Fruit fly (Drosophila melanogaster) whole organism, embryonic: ENCODE results near the gene CG12589.

Source experiments
- Ada2b ChIP-seq: fragments of 200-800 bp; sonication (Bioruptor generic); IDR thresholded peaks from 2 replicates; pipeline ENCODE4 v1.3.6; 2022; ENCODE audit warnings: missing biosample characterization, missing genetic modification characterization
- Atf3 ChIP-seq: fragments of 200-800 bp; sonication (Bioruptor generic); optimal IDR thresholded peaks from 3 replicates; lab custom pipeline; 2016; ENCODE audit warnings: missing biosample characterization, missing genetic modification characterization
- BEAF-32 ChIP-seq: fragments of 200-800 bp; sonication (Bioruptor generic); optimal IDR thresholded peaks from 3 replicates; lab custom pipeline; 2017; ENCODE audit warnings: missing biosample characterization, missing genetic modification characterization, mild to moderate bottlenecking, moderate library complexity, missing genetic modification reagents
- Bdp1 ChIP-seq: fragments of 200-800 bp; sonication (Bioruptor generic); optimal IDR thresholded peaks from 3 replicates; lab custom pipeline; 2016; ENCODE audit warnings: missing biosample characterization, missing genetic modification characterization
- CG10431 ChIP-seq: fragments of 200-800 bp; sonication (Bioruptor generic); optimal IDR thresholded peaks from 3 replicates; lab custom pipeline; 2018; ENCODE audit warnings: missing biosample characterization, mild to moderate bottlenecking, missing genetic modification characterization
- CG10654 ChIP-seq: fragments of 200-800 bp; sonication (Bioruptor generic); optimal IDR thresholded peaks from 2 replicates; lab custom pipeline; 2016; ENCODE audit warnings: missing biosample characterization, missing genetic modification characterization
- CG11398 ChIP-seq: fragments of 200-800 bp; sonication (Bioruptor generic); optimal IDR thresholded peaks from 2 replicates; lab custom pipeline; 2016; ENCODE audit warnings: missing biosample characterization, missing genetic modification characterization
- CG11696 ChIP-seq: fragments of 200-800 bp; sonication (Bioruptor generic); IDR thresholded peaks from 2 replicates; pipeline ENCODE4 v1.3.6; 2022; ENCODE audit warnings: missing biosample characterization, missing genetic modification characterization
- CG14014 ChIP-seq: fragments of 200-800 bp; sonication (Bioruptor generic); IDR thresholded peaks from 2 replicates; pipeline ENCODE4 v1.3.6; 2022; ENCODE audit warnings: missing biosample characterization, missing genetic modification characterization
- CG15269 ChIP-seq: fragments of 200-800 bp; sonication (Bioruptor generic); optimal IDR thresholded peaks from 2 replicates; lab custom pipeline; 2018; ENCODE audit warnings: missing biosample characterization, mild to moderate bottlenecking, missing genetic modification characterization, moderate library complexity
- CG16779 ChIP-seq: fragments of 200-800 bp; sonication (Bioruptor generic); IDR thresholded peaks from 2 replicates; pipeline ENCODE4 v1.3.6; 2022; ENCODE audit warnings: missing biosample characterization, missing genetic modification characterization
- CG16813 ChIP-seq: fragments of 200-800 bp; sonication (Bioruptor generic); IDR thresholded peaks from 3 replicates; pipeline ENCODE4 v1.3.6; 2022; ENCODE audit warnings: missing biosample characterization, missing genetic modification characterization; ENCODE audit not compliant: partially characterized antibody
- CG17912 ChIP-seq: fragments of 200-800 bp; sonication (Bioruptor generic); optimal IDR thresholded peaks from 2 replicates; lab custom pipeline; 2018; ENCODE audit warnings: missing biosample characterization, mild to moderate bottlenecking, missing genetic modification characterization
- CG2678 ChIP-seq: fragments of 200-800 bp; sonication (Bioruptor generic); optimal IDR thresholded peaks from 3 replicates; lab custom pipeline; 2019; ENCODE audit warnings: missing biosample characterization, mild to moderate bottlenecking, missing genetic modification characterization, moderate library complexity
- CG2712 ChIP-seq: fragments of 200-800 bp; optimal IDR thresholded peaks from 3 replicates; lab custom pipeline; 2019; ENCODE audit warnings: missing biosample characterization, mild to moderate bottlenecking, missing genetic modification characterization, moderate library complexity
- CG3065 ChIP-seq: fragments of 200-800 bp; sonication (Bioruptor generic); optimal IDR thresholded peaks from 2 replicates; lab custom pipeline; 2016; ENCODE audit warnings: missing biosample characterization, missing genetic modification characterization
- CG32772 ChIP-seq: fragments of 200-800 bp; sonication (Bioruptor generic); IDR thresholded peaks from 2 replicates; pipeline ENCODE4 v1.3.6; 2022; ENCODE audit warnings: missing biosample characterization, missing genetic modification characterization
- CG5180 ChIP-seq: fragments of 200-800 bp; sonication (Bioruptor generic); optimal IDR thresholded peaks from 3 replicates; lab custom pipeline; 2017; ENCODE audit warnings: missing biosample characterization, missing genetic modification characterization, mild to moderate bottlenecking, moderate library complexity, missing genetic modification reagents
- CG5953 ChIP-seq: fragments of 200-800 bp; sonication (Bioruptor generic); IDR thresholded peaks from 2 replicates; pipeline ENCODE4 v1.3.6; 2022; ENCODE audit warnings: missing biosample characterization, missing genetic modification characterization
- CG6254 ChIP-seq: fragments of 200-800 bp; sonication (Bioruptor generic); optimal IDR thresholded peaks from 3 replicates; lab custom pipeline; 2017; ENCODE audit warnings: mild to moderate bottlenecking, missing biosample characterization, missing genetic modification reagents, missing genetic modification characterization
- CG6272 ChIP-seq: fragments of 200-800 bp; sonication (Bioruptor generic); IDR thresholded peaks from 2 replicates; pipeline ENCODE4 v1.3.6; 2022; ENCODE audit warnings: missing biosample characterization, missing genetic modification characterization
- CG9437 ChIP-seq: fragments of 200-800 bp; sonication (Bioruptor generic); optimal IDR thresholded peaks from 2 replicates; lab custom pipeline; 2018; ENCODE audit warnings: missing biosample characterization, mild to moderate bottlenecking, missing genetic modification characterization
- CG9609 ChIP-seq: fragments of 200-800 bp; sonication (Bioruptor generic); optimal IDR thresholded peaks from 3 replicates; lab custom pipeline; 2016; ENCODE audit warnings: missing biosample characterization, missing genetic modification characterization
- Doc3 ChIP-seq: fragments of 200-800 bp; sonication (Bioruptor generic); IDR thresholded peaks from 3 replicates; pipeline ENCODE4 v1.3.6; 2022; ENCODE audit warnings: missing biosample characterization, missing genetic modification characterization; ENCODE audit not compliant: partially characterized antibody
- Dref ChIP-seq: fragments of 200-800 bp; sonication (Bioruptor generic); IDR thresholded peaks from 2 replicates; pipeline ENCODE4 v1.3.6; 2022; ENCODE audit warnings: missing biosample characterization, missing genetic modification characterization
- Hr51 ChIP-seq, 2 experiments: fragments of 200-800 bp; sonication (Bioruptor generic); optimal IDR thresholded peaks; 2 replicates in 1 of 2; 3 replicates in 1 of 2; lab custom pipeline; 2016 to 2018; ENCODE audit warnings: missing biosample characterization in 2 of 2, missing genetic modification characterization in 2 of 2, mild to moderate bottlenecking in 1 of 2, moderate library complexity in 1 of 2
- Med ChIP-seq: fragments of 200-800 bp; sonication (Bioruptor generic); peaks from one replicate; lab custom pipeline; 2016; ENCODE audit warnings: missing biosample characterization, missing genetic modification characterization, mild to moderate bottlenecking, inconsistent platforms, moderate library complexity
- Meics ChIP-seq: fragments of 200-800 bp; sonication (Bioruptor generic); optimal IDR thresholded peaks from 2 replicates; lab custom pipeline; 2017; ENCODE audit warnings: missing biosample characterization, mild to moderate bottlenecking, missing genetic modification characterization
- NFAT ChIP-seq: fragments of 200-800 bp; sonication (Bioruptor generic); IDR thresholded peaks from 2 replicates; pipeline ENCODE4 v1.3.6; 2022; ENCODE audit warnings: missing biosample characterization, missing genetic modification characterization
- Oli ChIP-seq: fragments of 200-800 bp; sonication (Bioruptor generic); optimal IDR thresholded peaks from 2 replicates; lab custom pipeline; 2018; ENCODE audit warnings: missing biosample characterization, mild to moderate bottlenecking, missing genetic modification characterization, moderate library complexity
- Poxn ChIP-seq: fragments of 200-800 bp; sonication (Bioruptor generic); IDR thresholded peaks from 2 replicates; pipeline ENCODE4 v1.3.6; 2022; ENCODE audit warnings: missing biosample characterization, missing genetic modification characterization
- aop ChIP-seq: fragments of 200-800 bp; sonication (Bioruptor generic); IDR thresholded peaks from 2 replicates; pipeline ENCODE4 v1.3.6; 2022; ENCODE audit warnings: missing biosample characterization, missing genetic modification characterization
- ap ChIP-seq: fragments of 200-800 bp; sonication (Bioruptor generic); IDR thresholded peaks from 2 replicates; pipeline ENCODE4 v1.3.6; 2022; ENCODE audit warnings: missing biosample characterization, missing genetic modification characterization
- chm ChIP-seq: fragments of 200-800 bp; sonication (Bioruptor generic); IDR thresholded peaks from 2 replicates; pipeline ENCODE4 v1.3.6; 2022; ENCODE audit warnings: missing biosample characterization, missing genetic modification characterization
- croc ChIP-seq: fragments of 200-800 bp; sonication (Bioruptor generic); conservative IDR thresholded peaks from 3 replicates; pipeline ENCODE4 v1.3.6; 2022; ENCODE audit warnings: missing biosample characterization, missing genetic modification characterization
- dmrt11E ChIP-seq: fragments of 200-800 bp; sonication (Bioruptor generic); optimal IDR thresholded peaks from 3 replicates; lab custom pipeline; 2018; ENCODE audit warnings: missing biosample characterization, mild to moderate bottlenecking, missing genetic modification characterization, moderate library complexity
- fd102C ChIP-seq: fragments of 200-800 bp; sonication (Bioruptor generic); optimal IDR thresholded peaks from 2 replicates; lab custom pipeline; 2018; ENCODE audit warnings: missing biosample characterization, mild to moderate bottlenecking, missing genetic modification characterization, moderate library complexity
- grau ChIP-seq: fragments of 200-800 bp; optimal IDR thresholded peaks from 3 replicates; lab custom pipeline; 2019; ENCODE audit warnings: missing biosample characterization, mild to moderate bottlenecking, missing genetic modification characterization, moderate library complexity
- lilli ChIP-seq: fragments of 200-800 bp; sonication (Bioruptor generic); optimal IDR thresholded peaks from 3 replicates; lab custom pipeline; 2016; ENCODE audit warnings: missing biosample characterization, missing genetic modification characterization
- lmd ChIP-seq: fragments of 200-800 bp; sonication (Bioruptor generic); IDR thresholded peaks from 2 replicates; pipeline ENCODE4 v1.3.6; 2022; ENCODE audit warnings: missing biosample characterization, missing genetic modification characterization
- lov ChIP-seq, 2 experiments: fragments of 200-800 bp in 1 of 2; fragments of >200 bp in 1 of 2; sonication (Bioruptor generic) in 1 of 2; IDR thresholded peaks in 1 of 2; optimal IDR thresholded peaks in 1 of 2; 2 replicates in 1 of 2; 3 replicates in 1 of 2; pipeline versions ENCODE4 v1.3.6 to Lab custom; 2017 to 2022; ENCODE audit warnings: missing biosample characterization in 1 of 2, missing genetic modification characterization in 1 of 2
- mam ChIP-seq: fragments of 200-800 bp; sonication (Bioruptor generic); optimal IDR thresholded peaks from 3 replicates; lab custom pipeline; 2016; ENCODE audit warnings: missing biosample characterization, missing genetic modification characterization
- nmo ChIP-seq: fragments of 200-800 bp; sonication (Bioruptor generic); optimal IDR thresholded peaks from 2 replicates; lab custom pipeline; 2018; ENCODE audit warnings: missing biosample characterization, mild to moderate bottlenecking, missing genetic modification characterization, moderate library complexity
- odd ChIP-seq: fragments of 200-800 bp; sonication (Bioruptor generic); optimal IDR thresholded peaks from 2 replicates; lab custom pipeline; 2017; ENCODE audit warnings: missing biosample characterization, mild to moderate bottlenecking, missing genetic modification characterization
- so ChIP-seq: fragments of 200-800 bp; sonication (Bioruptor generic); IDR thresholded peaks from 3 replicates; pipeline ENCODE4 v1.3.6; 2022; ENCODE audit warnings: missing biosample characterization, missing genetic modification characterization
- tll ChIP-seq, 2 experiments: fragments of 200-800 bp in 1 of 2; fragments of >200 bp in 1 of 2; sonication (Bioruptor generic) in 1 of 2; optimal IDR thresholded peaks; 2 replicates each; lab custom pipeline; 2017 to 2019; ENCODE audit warnings: missing biosample characterization in 2 of 2, missing genetic modification characterization in 2 of 2, mild to moderate bottlenecking in 1 of 2, moderate library complexity in 1 of 2
- unc-4 ChIP-seq: fragments of 200-800 bp; sonication (Bioruptor generic); IDR thresholded peaks from 2 replicates; pipeline ENCODE4 v1.3.6; 2022; ENCODE audit warnings: missing biosample characterization, missing genetic modification characterization; ENCODE audit not compliant: partially characterized antibody
- wek ChIP-seq: fragments of 200-800 bp; sonication (Bioruptor generic); optimal IDR thresholded peaks from 3 replicates; lab custom pipeline; 2018; ENCODE audit warnings: missing biosample characterization, mild to moderate bottlenecking, missing genetic modification characterization, moderate library complexity
- zen ChIP-seq: fragments of 200-800 bp; sonication (Bioruptor generic); optimal IDR thresholded peaks from 3 replicates; lab custom pipeline; 2018; ENCODE audit warnings: missing biosample characterization, mild to moderate bottlenecking, missing genetic modification characterization, moderate library complexity

The CG12589 gene

DNA sequence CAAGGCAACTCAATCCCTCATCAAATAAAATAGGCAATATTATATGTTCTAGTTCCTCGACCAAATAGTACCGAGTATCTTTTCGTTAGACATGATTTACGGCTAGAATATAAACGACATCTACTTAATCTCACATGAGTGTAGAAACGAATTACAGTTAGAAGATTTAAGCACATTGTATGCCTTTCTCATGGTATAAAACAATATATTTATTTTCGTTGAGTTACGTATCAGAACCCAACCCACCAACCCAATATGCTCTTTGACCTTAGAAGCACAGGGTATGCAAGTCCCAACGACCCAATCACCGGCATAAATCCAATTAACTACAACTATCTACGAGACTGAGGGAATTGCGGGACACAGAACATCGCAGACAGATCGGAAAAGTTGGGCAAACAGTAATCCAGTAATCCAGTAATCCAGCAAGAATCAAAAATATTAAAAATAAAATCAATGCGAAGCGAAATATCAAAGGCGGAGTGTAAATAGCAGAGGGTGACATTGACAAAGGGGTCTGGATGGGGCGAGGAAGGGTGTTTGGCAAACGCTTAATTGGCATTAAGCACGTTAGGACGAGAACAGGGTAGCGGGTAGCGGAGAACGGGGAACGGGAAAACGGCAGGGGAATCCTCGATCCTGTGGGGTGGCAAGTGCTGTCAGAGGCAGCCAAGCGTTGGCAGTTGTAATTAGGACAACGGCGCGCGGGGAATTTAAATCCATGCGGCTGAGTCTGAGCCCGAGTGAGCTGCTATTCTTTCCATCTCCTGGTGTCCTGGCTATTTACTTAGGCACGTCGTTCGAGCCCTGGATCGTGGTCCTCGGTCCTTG is 16.3 kb downstream of the CG12589 start (continued):
- no peak for TF ChIP-seq CG17912 (GFP tag; lab: Kevin White, UChicago)
- TF ChIP-seq aop (GFP tag; lab: Robert Waterston, UW), result no peak
- peak; percentile 32 for TF ChIP-seq CG2712 (tag; lab: Kevin White, UChicago)
- no peak for TF ChIP-seq wek (GFP tag; lab: Kevin White, UChicago)
- no peak for TF ChIP-seq fd102C (GFP tag; lab: Kevin White, UChicago)
- no peak for TF ChIP-seq CG11696 (GFP tag; lab: Robert Waterston, UW)
- no peak for TF ChIP-seq lmd (GFP tag; lab: Robert Waterston, UW)
- TF ChIP-seq zen (tag; lab: Kevin White, UChicago), result no peak
- no peak for TF ChIP-seq lov (optimal IDR thresholded peaks at IDR 0.05; lab: Kevin White, UChicago)
- no peak for TF ChIP-seq lov (GFP tag; IDR thresholded peaks at IDR 0.05; lab: Robert Waterston, UW)
- TF ChIP-seq chm (GFP tag; lab: Robert Waterston, UW), result 0 out of 2 replicates have a peak, but pooled peaks have one; percentile 20
- TF ChIP-seq Oli (tag; lab: Kevin White, UChicago), result peak; percentile 5
- TF ChIP-seq Ada2b (GFP tag; lab: Robert Waterston, UW), result no peak
- TF ChIP-seq Doc3, result no peak
- peak; percentile 50 for TF ChIP-seq dmrt11E (tag; lab: Kevin White, UChicago)
- no peak for TF ChIP-seq Dref
- no peak for TF ChIP-seq CG15269 (tag; lab: Kevin White, UChicago)
- TF ChIP-seq NFAT (GFP tag; lab: Robert Waterston, UW), result no peak
- TF ChIP-seq croc (GFP tag; lab: Robert Waterston, UW), result no peak
- no peak for TF ChIP-seq CG5953 (GFP tag; lab: Robert Waterston, UW)
- no peak for TF ChIP-seq mam (GFP tag; lab: Kevin White, UChicago)
- TF ChIP-seq CG14014 (GFP tag; lab: Robert Waterston, UW), result no peak
- TF ChIP-seq CG9437 (GFP tag; lab: Kevin White, UChicago), result no peak
- no peak for TF ChIP-seq Poxn (GFP tag; lab: Robert Waterston, UW)
- no peak for TF ChIP-seq tll (GFP tag; optimal IDR thresholded peaks at IDR 0.05; lab: Kevin White, UChicago)
- TF ChIP-seq Med (GFP tag; lab: Kevin White, UChicago), result peak; percentile 66
- no peak for TF ChIP-seq CG32772 (GFP tag; lab: Robert Waterston, UW)
- TF ChIP-seq CG16813 (GFP tag; lab: Robert Waterston, UW), result no peak
- TF ChIP-seq lilli (GFP tag; lab: Kevin White, UChicago), result no peak
- no peak for TF ChIP-seq CG6272
- TF ChIP-seq CG9609 (GFP tag; lab: Kevin White, UChicago), result no peak
- no peak for TF ChIP-seq CG6254 (GFP tag; lab: Kevin White, UChicago)
- TF ChIP-seq Meics (GFP tag; lab: Kevin White, UChicago), result no peak
- TF ChIP-seq odd (GFP tag; lab: Kevin White, UChicago), result no peak
- TF ChIP-seq CG2678, result no peak
- TF ChIP-seq Hr51 (GFP tag; optimal IDR thresholded peaks at IDR 0.05; lab: Kevin White, UChicago), result peak in 1 of 2 experiments; percentile 36
- TF ChIP-seq grau, result peak; percentile 9
- TF ChIP-seq CG16779 (GFP tag; lab: Robert Waterston, UW), result no peak
- TF ChIP-seq BEAF-32, result no peak
- TF ChIP-seq nmo (GFP tag; lab: Kevin White, UChicago), result no peak
- TF ChIP-seq Atf3, result no peak
- TF ChIP-seq CG5180 (GFP tag; lab: Kevin White, UChicago), result no peak
- TF ChIP-seq unc-4, result no peak
- TF ChIP-seq ap (GFP tag; lab: Robert Waterston, UW), result no peak
- no peak for TF ChIP-seq CG11398 (GFP tag; lab: Kevin White, UChicago)
- TF ChIP-seq CG10431 (GFP tag; lab: Kevin White, UChicago), result no peak
- no peak for TF ChIP-seq CG10654 (GFP tag; lab: Kevin White, UChicago)
- TF ChIP-seq CG3065, result no peak
- no peak for TF ChIP-seq Bdp1 (GFP tag; lab: Kevin White, UChicago)
- no peak for TF ChIP-seq so (GFP tag; lab: Robert Waterston, UW)
